Fruit fly (Drosophila melanogaster) whole organism, embryonic: ENCODE results near the gene RpL13.

ENCODE experiments used
- Antp ChIP-seq: fragments of 200-800 bp; sonication (Bioruptor generic); optimal IDR thresholded peaks from 3 replicates; lab custom pipeline; 2016; ENCODE audit warnings: missing biosample characterization, missing genetic modification characterization
- Bgb ChIP-seq: fragments of 200-800 bp; sonication (Bioruptor generic); IDR thresholded peaks from 2 replicates; pipeline ENCODE4 v1.3.6; 2022; ENCODE audit warnings: missing biosample characterization, missing genetic modification characterization; ENCODE audit not compliant: partially characterized antibody
- BtbVII ChIP-seq: fragments of 200-800 bp; sonication (Bioruptor generic); optimal IDR thresholded peaks from 3 replicates; lab custom pipeline; 2017; ENCODE audit warnings: missing biosample characterization, mild to moderate bottlenecking, missing genetic modification characterization
- C15 ChIP-seq: fragments of 200-800 bp; sonication (Bioruptor generic); IDR thresholded peaks from 3 replicates; pipeline ENCODE4 v1.3.6; 2022; ENCODE audit warnings: missing biosample characterization, missing genetic modification characterization
- CG10959 ChIP-seq: fragments of 200-800 bp; sonication (Bioruptor generic); IDR thresholded peaks from 2 replicates; pipeline ENCODE4 v1.3.6; 2022; ENCODE audit warnings: missing biosample characterization, missing genetic modification characterization
- CG11504 ChIP-seq: fragments of 200-800 bp; sonication (Bioruptor generic); optimal IDR thresholded peaks from 3 replicates; lab custom pipeline; 2019; ENCODE audit warnings: missing biosample characterization, mild to moderate bottlenecking, missing genetic modification characterization, moderate library complexity
- CG1233 ChIP-seq: fragments of 200-800 bp; sonication (Bioruptor generic); optimal IDR thresholded peaks from 4 replicates; lab custom pipeline; 2018; ENCODE audit warnings: missing biosample characterization, mild to moderate bottlenecking, missing genetic modification characterization
- CG14710 ChIP-seq: fragments of 200-800 bp; sonication (Bioruptor generic); optimal IDR thresholded peaks from 3 replicates; lab custom pipeline; 2019; ENCODE audit warnings: missing biosample characterization, mild to moderate bottlenecking, missing genetic modification characterization, moderate library complexity
- CG14965 ChIP-seq: fragments of 200-800 bp; sonication (Bioruptor generic); optimal IDR thresholded peaks from 2 replicates; lab custom pipeline; 2016; ENCODE audit warnings: missing biosample characterization, missing genetic modification characterization, borderline replicate concordance
- CG15073 ChIP-seq: fragments of 200-800 bp; sonication (Bioruptor generic); optimal IDR thresholded peaks from 2 replicates; lab custom pipeline; 2016; ENCODE audit warnings: missing biosample characterization, missing genetic modification characterization
- CG1603 ChIP-seq: fragments of 200-800 bp; sonication (Bioruptor generic); optimal IDR thresholded peaks from 2 replicates; lab custom pipeline; 2019; ENCODE audit warnings: missing biosample characterization, mild to moderate bottlenecking, missing genetic modification characterization, moderate library complexity
- CG1647 ChIP-seq: fragments of 200-800 bp; sonication (Bioruptor generic); optimal IDR thresholded peaks from 3 replicates; lab custom pipeline; 2016; ENCODE audit warnings: missing biosample characterization, missing genetic modification characterization
- CG18476 ChIP-seq: fragments of 200-800 bp; sonication (Bioruptor generic); optimal IDR thresholded peaks from 2 replicates; lab custom pipeline; 2016; ENCODE audit warnings: missing biosample characterization, mild to moderate bottlenecking, missing genetic modification characterization
- CG2712 ChIP-seq: fragments of 200-800 bp; optimal IDR thresholded peaks from 3 replicates; lab custom pipeline; 2019; ENCODE audit warnings: missing biosample characterization, mild to moderate bottlenecking, missing genetic modification characterization, moderate library complexity
- CG30403 ChIP-seq: fragments of 200-800 bp; sonication (Bioruptor generic); optimal IDR thresholded peaks from 3 replicates; lab custom pipeline; 2016; ENCODE audit warnings: missing biosample characterization, missing genetic modification characterization
- CG32767 ChIP-seq: fragments of 200-800 bp; sonication (Bioruptor generic); IDR thresholded peaks from 2 replicates; pipeline ENCODE4 v1.3.6; 2022; ENCODE audit warnings: missing biosample characterization, missing genetic modification characterization
- CG3847 ChIP-seq: fragments of 200-800 bp; sonication (Bioruptor generic); IDR thresholded peaks from 2 replicates; pipeline ENCODE4 v1.3.6; 2022; ENCODE audit warnings: missing biosample characterization, missing genetic modification characterization
- CG4617 ChIP-seq: fragments of 200-800 bp; sonication (Bioruptor generic); optimal IDR thresholded peaks from 3 replicates; lab custom pipeline; 2016; ENCODE audit warnings: missing biosample characterization, missing genetic modification characterization, borderline replicate concordance
- CG5245 ChIP-seq: fragments of 200-800 bp; sonication (Bioruptor generic); optimal IDR thresholded peaks from 3 replicates; lab custom pipeline; 2016; ENCODE audit warnings: missing biosample characterization, missing genetic modification characterization
- CG7839 ChIP-seq: fragments of 200-800 bp; sonication (Bioruptor generic); optimal IDR thresholded peaks from 3 replicates; lab custom pipeline; 2018; ENCODE audit warnings: missing biosample characterization, mild to moderate bottlenecking, missing genetic modification characterization, moderate library complexity
- CG9817 ChIP-seq: fragments of 200-800 bp; sonication (Bioruptor generic); optimal IDR thresholded peaks from 2 replicates; lab custom pipeline; 2018; ENCODE audit warnings: missing biosample characterization, mild to moderate bottlenecking, missing genetic modification characterization, moderate library complexity
- D ChIP-seq, 2 experiments: fragments of 200-800 bp in 1 of 2; fragments of >200 bp in 1 of 2; sonication (Bioruptor generic) in 1 of 2; optimal IDR thresholded peaks; 2 replicates in 1 of 2; 3 replicates in 1 of 2; lab custom pipeline; 2017; ENCODE audit warnings: mild to moderate bottlenecking in 1 of 2, missing biosample characterization in 1 of 2, missing genetic modification characterization in 1 of 2, missing genetic modification reagents in 1 of 2
- Dll ChIP-seq: fragments of 200-800 bp; sonication (Bioruptor generic); IDR thresholded peaks from 4 replicates; pipeline ENCODE4 v1.3.6; 2022; ENCODE audit warnings: missing biosample characterization, missing genetic modification characterization; ENCODE audit not compliant: partially characterized antibody
- Doc3 ChIP-seq: fragments of 200-800 bp; sonication (Bioruptor generic); IDR thresholded peaks from 3 replicates; pipeline ENCODE4 v1.3.6; 2022; ENCODE audit warnings: missing biosample characterization, missing genetic modification characterization; ENCODE audit not compliant: partially characterized antibody
- Hr3 ChIP-seq: fragments of 200-800 bp; sonication (Bioruptor generic); optimal IDR thresholded peaks from 3 replicates; lab custom pipeline; 2016; ENCODE audit warnings: missing biosample characterization, missing genetic modification characterization
- Lpt ChIP-seq: fragments of >200 bp; optimal IDR thresholded peaks from 2 replicates; lab custom pipeline; 2018; ENCODE audit warnings: missing biosample characterization, missing genetic modification characterization
- MESR4 ChIP-seq: fragments of 200-800 bp; sonication (Bioruptor generic); optimal IDR thresholded peaks from 2 replicates; lab custom pipeline; 2018; ENCODE audit warnings: missing biosample characterization, mild to moderate bottlenecking, missing genetic modification characterization, moderate library complexity
- NC2α ChIP-seq: fragments of 200-800 bp; sonication (Bioruptor generic); optimal IDR thresholded peaks from 2 replicates; lab custom pipeline; 2016; ENCODE audit warnings: missing biosample characterization, missing genetic modification characterization
- Ravus ChIP-seq: fragments of 200-800 bp; sonication (Bioruptor generic); IDR thresholded peaks from 2 replicates; pipeline ENCODE4 v1.3.6; 2022; ENCODE audit warnings: missing biosample characterization, missing genetic modification characterization
- bab2 ChIP-seq: fragments of 200-800 bp; sonication (Bioruptor generic); optimal IDR thresholded peaks from 2 replicates; lab custom pipeline; 2016; ENCODE audit warnings: missing biosample characterization, missing genetic modification characterization
- bowl ChIP-seq: fragments of 200-800 bp; sonication (Bioruptor generic); IDR thresholded peaks from 2 replicates; pipeline ENCODE4 v1.3.6; 2022; ENCODE audit warnings: missing biosample characterization, missing genetic modification characterization
- chif ChIP-seq, 2 experiments: fragments of 200-800 bp; sonication (Bioruptor generic); optimal IDR thresholded peaks; 3 replicates each; lab custom pipeline; 2016; ENCODE audit warnings: missing biosample characterization in 2 of 2, missing genetic modification characterization in 2 of 2
- crc ChIP-seq: fragments of 200-800 bp; sonication (Bioruptor generic); optimal IDR thresholded peaks from 2 replicates; lab custom pipeline; 2016; ENCODE audit warnings: missing biosample characterization, missing genetic modification characterization
- crol ChIP-seq: fragments of 200-800 bp; sonication (Bioruptor generic); IDR thresholded peaks from 2 replicates; pipeline ENCODE4 v1.3.6; 2022; ENCODE audit warnings: missing biosample characterization, missing genetic modification characterization
- dimm ChIP-seq: fragments of 200-800 bp; sonication (Bioruptor generic); IDR thresholded peaks from 2 replicates; pipeline ENCODE4 v1.3.6; 2022; ENCODE audit warnings: missing biosample characterization, missing genetic modification characterization
- dysf ChIP-seq: fragments of 200-800 bp; sonication (Bioruptor generic); IDR thresholded peaks from 3 replicates; pipeline ENCODE4 v1.3.6; 2022; ENCODE audit warnings: missing biosample characterization, missing genetic modification characterization
- eve ChIP-seq, 2 experiments: fragments of >200 bp; optimal IDR thresholded peaks; 2 replicates each; lab custom pipeline; 2017; ENCODE audit warnings: missing biosample characterization in 2 of 2, missing genetic modification characterization in 2 of 2
- fd96Cb ChIP-seq: fragments of 200-800 bp; sonication (Bioruptor generic); optimal IDR thresholded peaks from 2 replicates; lab custom pipeline; 2018; ENCODE audit warnings: missing biosample characterization, mild to moderate bottlenecking, missing genetic modification characterization, moderate library complexity
- hkb ChIP-seq, 2 experiments: fragments of 200-800 bp in 1 of 2; fragments of >200 bp in 1 of 2; sonication (Bioruptor generic) in 1 of 2; IDR thresholded peaks in 1 of 2; optimal IDR thresholded peaks in 1 of 2; 2 replicates each; pipeline versions ENCODE4 v1.3.6 to Lab custom; 2017 to 2022; ENCODE audit warnings: missing biosample characterization in 1 of 2, missing genetic modification characterization in 1 of 2
- ken ChIP-seq: fragments of 200-800 bp; sonication (Bioruptor generic); IDR thresholded peaks from 3 replicates; pipeline ENCODE4 v1.3.6; 2022; ENCODE audit warnings: missing biosample characterization, missing genetic modification characterization
- mld ChIP-seq: fragments of 200-800 bp; sonication (Bioruptor generic); IDR thresholded peaks from 3 replicates; pipeline ENCODE4 v1.3.6; 2022; ENCODE audit warnings: missing biosample characterization, missing genetic modification characterization; ENCODE audit not compliant: partially characterized antibody
- org-1 ChIP-seq: fragments of 200-800 bp; sonication (Bioruptor generic); optimal IDR thresholded peaks from 2 replicates; lab custom pipeline; 2017; ENCODE audit warnings: missing biosample characterization, missing genetic modification characterization
- pita ChIP-seq: fragments of 200-800 bp; sonication (Bioruptor generic); optimal IDR thresholded peaks from 2 replicates; lab custom pipeline; 2017; ENCODE audit warnings: missing biosample characterization, mild to moderate bottlenecking, missing genetic modification characterization
- slbo ChIP-seq: fragments of 200-800 bp; sonication (Bioruptor generic); IDR thresholded peaks from 2 replicates; pipeline ENCODE4 v1.3.6; 2022; ENCODE audit warnings: missing biosample characterization, missing genetic modification characterization
- so ChIP-seq: fragments of 200-800 bp; sonication (Bioruptor generic); IDR thresholded peaks from 3 replicates; pipeline ENCODE4 v1.3.6; 2022; ENCODE audit warnings: missing biosample characterization, missing genetic modification characterization
- tin ChIP-seq: fragments of 200-800 bp; sonication (Bioruptor generic); optimal IDR thresholded peaks from 3 replicates; lab custom pipeline; 2016; ENCODE audit warnings: missing biosample characterization, missing genetic modification characterization
- trh ChIP-seq: fragments of 200-800 bp; sonication (Bioruptor generic); optimal IDR thresholded peaks from 2 replicates; lab custom pipeline; 2016; ENCODE audit warnings: missing biosample characterization, missing genetic modification characterization
- ttk ChIP-seq: fragments of 200-800 bp; sonication (Bioruptor generic); IDR thresholded peaks from 2 replicates; pipeline ENCODE4 v2.1.2; 2022; ENCODE audit warnings: missing biosample characterization, missing genetic modification characterization

RpL13 gene

DNA sequence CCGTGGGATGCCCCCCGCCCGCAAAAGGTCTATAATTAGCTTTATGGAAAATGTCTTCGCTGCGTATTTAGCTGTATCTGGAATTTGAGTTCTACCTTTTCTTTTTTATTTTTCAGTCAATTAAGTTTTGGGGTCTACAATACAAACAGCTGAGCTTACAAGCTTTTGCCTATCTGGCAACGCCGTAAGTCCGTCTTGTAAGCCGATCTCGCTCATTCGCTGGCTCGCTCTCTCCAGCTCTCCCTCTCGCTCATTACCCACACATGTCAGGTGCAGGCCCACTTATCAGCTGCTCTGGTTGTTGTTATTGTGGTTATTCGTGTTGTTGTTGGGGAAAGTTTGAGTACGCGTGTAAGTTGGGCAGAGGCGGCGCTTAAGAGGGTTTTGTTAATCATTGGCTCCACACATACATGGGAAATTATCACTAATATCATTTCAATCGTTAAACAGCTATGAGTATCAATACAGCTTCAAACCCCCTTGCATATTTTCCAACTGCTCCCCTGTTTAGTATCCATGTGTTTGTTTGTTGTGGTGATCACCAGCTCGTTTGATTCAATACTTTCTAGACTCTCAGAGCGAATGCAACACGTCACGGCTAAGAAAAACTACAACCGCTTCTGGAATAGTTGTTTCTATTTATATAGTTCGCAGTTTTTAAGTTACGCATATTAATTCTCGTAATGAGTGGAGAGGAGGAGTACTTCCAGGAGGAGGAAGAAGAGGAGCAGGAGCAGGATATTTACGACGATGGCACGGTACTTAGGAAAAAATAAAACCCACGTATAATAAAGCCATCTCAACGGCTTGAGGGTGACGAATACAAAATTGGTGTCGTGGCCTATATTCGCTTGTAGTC is 42.9 kb downstream of the RpL13 start (continued):
- TF ChIP-seq CG4617 (GFP tag; lab: Kevin White, UChicago) (peak; percentile 92), Dll (GFP tag; lab: Robert Waterston, UW) (no peak), hkb (optimal IDR thresholded peaks at IDR 0.05; lab: Kevin White, UChicago) (no peak), hkb (GFP tag; IDR thresholded peaks at IDR 0.05; lab: Robert Waterston, UW) (peak; percentile 97), bab2 (GFP tag; lab: Kevin White, UChicago) (peak; percentile 99), pita (GFP tag; lab: Kevin White, UChicago) (no peak), Lpt (GFP tag; lab: Kevin White, UChicago) (no peak), CG14965 (GFP tag; lab: Kevin White, UChicago) (peak; percentile 86), CG18476 (GFP tag; lab: Kevin White, UChicago) (peak; percentile 89), trh (GFP tag; lab: Kevin White, UChicago) (peak; percentile 86), NC2α (GFP tag; lab: Kevin White, UChicago) (peak; percentile 94), slbo (peak; percentile 99), eve (GFP tag; optimal IDR thresholded peaks at IDR 0.05; lab: Kevin White, UChicago) (peak in 1 of 2 experiments; percentile 96), D (optimal IDR thresholded peaks at IDR 0.05; lab: Kevin White, UChicago) (no peak), D (GFP tag; optimal IDR thresholded peaks at IDR 0.05; lab: Kevin White, UChicago) (peak; percentile 92), CG3847 (GFP tag; lab: Robert Waterston, UW) (peak; percentile 98), CG11504 (tag; lab: Kevin White, UChicago) (peak; percentile 95), CG15073 (GFP tag; lab: Kevin White, UChicago) (peak; percentile 62), Hr3 (GFP tag; lab: Kevin White, UChicago) (peak; percentile 95), CG5245 (GFP tag; lab: Kevin White, UChicago) (peak; percentile 95), chif (GFP tag; optimal IDR thresholded peaks at IDR 0.05; lab: Kevin White, UChicago) (peak; percentile 97 to 98), dimm (GFP tag; lab: Robert Waterston, UW) (peak; percentile 94), CG1603 (peak; percentile 98), CG9817 (tag; lab: Kevin White, UChicago) (peak; percentile 98), CG2712 (tag; lab: Kevin White, UChicago) (peak; percentile 95), ttk (GFP tag; lab: Robert Waterston, UW) (peak; percentile 96), BtbVII (peak; percentile 95), CG7839 (tag; lab: Kevin White, UChicago) (peak; percentile 97), CG30403 (GFP tag; lab: Kevin White, UChicago) (peak; percentile 98), CG14710 (tag; lab: Kevin White, UChicago) (peak; percentile 89), mld (GFP tag; lab: Robert Waterston, UW) (no peak), CG32767 (GFP tag; lab: Robert Waterston, UW) (peak; percentile 94), so (GFP tag; lab: Robert Waterston, UW) (peak; percentile 97), fd96Cb (peak; percentile 96), Doc3 (no peak), tin (GFP tag; lab: Kevin White, UChicago) (peak; percentile 97), Bgb (GFP tag; lab: Robert Waterston, UW) (no peak; the same call in 1 of the 2 replicates), crol (no peak; the same call in none of the 2 replicates), crc (GFP tag; lab: Kevin White, UChicago) (peak; percentile 98), C15 (GFP tag; lab: Robert Waterston, UW) (peak; percentile 96), ken (peak; percentile 98), dysf (peak; percentile 98), Ravus (GFP tag; lab: Robert Waterston, UW) (peak; percentile 92), Antp (GFP tag; lab: Kevin White, UChicago) (peak; percentile 99), CG10959 (GFP tag; lab: Robert Waterston, UW) (peak; percentile 93), CG1647 (peak; percentile 97), MESR4 (GFP tag; lab: Kevin White, UChicago) (peak; percentile 56), bowl (GFP tag; lab: Robert Waterston, UW) (peak; percentile 92), CG1233 (GFP tag; lab: Kevin White, UChicago) (peak; percentile 95), org-1 (GFP tag; lab: Kevin White, UChicago) (peak; percentile 95)
